Worm (Caenorhabditis elegans): ENCODE measurements around the gene F59F5.3.
A peak's percentile ranks its signal among the peaks of the same experiment; 100 is the strongest.

The F59F5.3 gene

DNA sequence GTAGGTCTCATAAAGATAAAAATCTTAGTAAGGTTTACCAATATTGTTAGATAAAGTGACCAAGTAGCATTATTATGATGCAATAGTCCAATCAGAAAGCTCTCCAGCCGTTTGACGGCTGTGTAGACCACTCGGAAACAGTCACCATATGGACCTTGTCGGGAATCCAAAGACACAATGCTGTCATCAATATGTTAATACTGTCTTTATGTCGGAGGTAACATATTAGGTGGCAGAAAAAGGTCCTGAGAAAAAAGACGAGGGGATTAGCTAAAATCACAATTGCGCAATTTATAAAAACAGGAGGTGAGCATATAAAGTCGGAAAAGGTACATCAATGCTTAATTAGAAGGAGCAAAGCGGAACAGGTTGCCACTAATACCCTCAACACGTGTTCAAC is 34.2 kb downstream of the F59F5.3 start:
- no peak for TF ChIP-seq nhr-28 (tag; optimal IDR thresholded peaks at IDR 0.05)
- no peak for TF ChIP-seq lin-15B (tag; optimal IDR thresholded peaks at IDR 0.05)
- TF ChIP-seq lsy-12 (tag; optimal IDR thresholded peaks at IDR 0.05) = no peak
- TF ChIP-seq ztf-4 (tag; optimal IDR thresholded peaks at IDR 0.05) = no peak
- no peak for TF ChIP-seq ama-1 (optimal IDR thresholded peaks at IDR 0.05)
- no peak for TF ChIP-seq tbx-2 (tag; optimal IDR thresholded peaks at IDR 0.05)
- no peak for TF ChIP-seq skn-1 (tag; optimal IDR thresholded peaks at IDR 0.05)
- no peak for TF ChIP-seq zag-1 (tag; optimal IDR thresholded peaks at IDR 0.05)
- no peak for TF ChIP-seq nhr-12 (tag; optimal IDR thresholded peaks at IDR 0.05)
- TF ChIP-seq fkh-2 (tag; optimal IDR thresholded peaks at IDR 0.05) = no peak
- no peak for TF ChIP-seq pqm-1 (tag; optimal IDR thresholded peaks at IDR 0.05)
- TF ChIP-seq nhr-237 (tag; optimal IDR thresholded peaks at IDR 0.05) = no peak
- TF ChIP-seq elt-1 (tag; optimal IDR thresholded peaks at IDR 0.05) = no peak
- no peak for TF ChIP-seq unc-62 (GFP tag; optimal IDR thresholded peaks at IDR 0.05)
- TF ChIP-seq nhr-43 (tag; optimal IDR thresholded peaks at IDR 0.05; ENCODE audit: poor library complexity, severe bottlenecking) = no peak
- TF ChIP-seq snpc-4 (tag; optimal IDR thresholded peaks at IDR 0.05) = no peak
- no peak for TF ChIP-seq unc-39 (tag; optimal IDR thresholded peaks at IDR 0.05)

DNA sequence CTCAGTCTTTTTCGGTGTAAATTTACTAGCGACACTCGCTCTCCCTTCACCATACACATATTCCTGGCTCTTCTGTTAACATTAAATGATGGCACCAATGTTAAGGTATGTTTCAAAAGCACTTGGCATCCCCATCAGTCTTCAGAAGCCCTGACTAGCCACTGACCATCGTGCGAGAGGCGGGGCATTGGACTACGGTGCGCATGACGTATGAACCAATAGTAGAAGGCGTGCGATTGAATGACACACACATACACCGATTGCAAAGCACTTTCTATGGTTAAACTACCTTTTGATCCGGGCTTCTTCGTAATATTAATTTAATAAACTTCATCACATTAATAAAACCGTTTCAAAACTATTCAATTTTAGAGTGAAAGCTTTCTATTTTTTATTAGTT is 37.0 kb downstream of the F59F5.3 start:
- TF ChIP-seq nfya-1 (tag; optimal IDR thresholded peaks at IDR 0.05; ENCODE audit: insufficient read depth) = peak; percentile 95
- no peak for TF ChIP-seq nhr-23 (tag; optimal IDR thresholded peaks at IDR 0.05)
- TF ChIP-seq fkh-2 (tag; optimal IDR thresholded peaks at IDR 0.05) = no peak
- no peak for TF ChIP-seq nhr-25 (tag; optimal IDR thresholded peaks at IDR 0.05)
- no peak for TF ChIP-seq nhr-28 (tag; optimal IDR thresholded peaks at IDR 0.05)
- no peak for TF ChIP-seq egl-5 (tag; optimal IDR thresholded peaks at IDR 0.05)
- no peak for TF ChIP-seq hmg-11 (tag; optimal IDR thresholded peaks at IDR 0.05)
- no peak for TF ChIP-seq sea-2 (GFP tag; optimal IDR thresholded peaks at IDR 0.05)

DNA sequence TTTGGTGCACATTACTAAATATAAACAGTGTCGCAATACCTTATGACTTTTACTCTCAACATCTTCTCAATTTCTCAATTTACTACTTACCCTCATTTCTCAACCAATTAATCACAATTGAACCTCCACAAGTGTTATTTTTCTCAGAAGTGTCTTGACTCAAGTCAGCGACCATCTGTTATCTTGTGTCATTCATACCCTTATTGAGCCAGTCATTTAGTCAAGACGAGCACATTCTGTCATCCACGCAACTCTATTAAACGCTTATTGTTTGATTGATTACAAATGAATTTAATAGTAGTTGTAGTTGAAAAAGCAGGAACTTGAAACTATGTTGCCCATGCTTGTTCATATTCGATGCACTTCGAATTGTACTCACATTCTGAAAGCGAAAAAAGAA is 38.8 kb downstream of the F59F5.3 start:
- TF ChIP-seq nfya-1 (tag; optimal IDR thresholded peaks at IDR 0.05; ENCODE audit: insufficient read depth) (no peak), egl-5 (tag; optimal IDR thresholded peaks at IDR 0.05) (no peak), fkh-2 (tag; optimal IDR thresholded peaks at IDR 0.05) (no peak), mdl-1 (tag; optimal IDR thresholded peaks at IDR 0.05) (no peak), ama-1 (optimal IDR thresholded peaks at IDR 0.05) (no peak)

DNA sequence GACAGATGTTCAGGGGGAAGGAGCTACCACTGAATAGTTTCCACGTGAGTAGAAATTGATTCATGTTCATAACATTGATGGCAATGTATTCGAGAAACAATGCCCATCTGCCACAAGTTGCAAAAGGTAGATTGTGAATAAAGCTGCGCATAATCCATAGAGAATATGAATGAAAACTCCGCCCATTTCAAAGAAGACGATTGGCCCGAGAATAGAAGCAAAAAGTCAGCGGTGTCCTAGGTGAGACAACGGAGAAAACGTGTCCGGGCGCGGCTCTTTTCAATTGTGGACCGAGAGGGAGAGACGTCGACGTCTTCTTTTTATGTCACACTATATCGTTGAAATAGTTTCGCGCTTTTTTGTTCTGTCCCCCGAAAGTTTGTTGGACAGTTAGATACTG is 42.6 kb downstream of the F59F5.3 start, which contains the start of gene vab-3:
vab-3 (plus strand) TSS at position 301 of the 400 bp plus-strand sequence.
- TF ChIP-seq nfya-1 (tag; optimal IDR thresholded peaks at IDR 0.05; ENCODE audit: insufficient read depth) = peak; percentile 12
- no peak for TF ChIP-seq lin-15B (tag; optimal IDR thresholded peaks at IDR 0.05)

DNA sequence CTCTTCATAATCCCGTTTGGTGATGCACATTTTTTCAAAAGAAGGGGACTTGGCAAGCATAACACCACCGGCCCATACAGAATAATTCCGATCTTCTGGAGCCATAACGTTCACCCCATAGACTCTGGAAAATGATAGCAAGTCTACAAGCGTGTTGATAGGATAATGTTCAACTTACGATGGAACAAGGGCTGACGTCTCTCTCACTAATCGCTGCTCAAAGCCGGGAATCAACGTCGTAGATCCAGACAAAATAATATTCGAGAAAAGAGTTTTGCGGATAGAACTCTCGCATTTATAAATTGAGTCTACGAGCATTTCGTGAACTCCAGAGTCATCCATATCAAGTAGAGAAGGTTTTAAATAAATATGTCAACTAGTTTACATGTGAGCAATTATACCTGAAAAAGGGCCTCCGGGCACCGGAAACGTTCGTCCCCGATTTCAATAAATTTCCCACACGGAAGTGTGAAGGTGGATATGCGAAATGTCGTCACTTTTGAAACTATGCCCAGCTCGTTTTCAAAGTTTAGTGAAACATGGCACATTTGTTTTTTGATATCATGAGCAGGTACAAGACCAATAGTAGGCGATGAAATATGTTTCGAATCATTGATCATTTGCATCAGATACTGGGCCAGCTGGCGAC is 50.2 kb downstream of the F59F5.3 start:
- TF ChIP-seq ama-1 (optimal IDR thresholded peaks at IDR 0.05) (no peak), nhr-23 (tag; optimal IDR thresholded peaks at IDR 0.05) (no peak), egl-5 (tag; optimal IDR thresholded peaks at IDR 0.05) (no peak), lsy-12 (tag; optimal IDR thresholded peaks at IDR 0.05) (no peak), snpc-4 (tag; optimal IDR thresholded peaks at IDR 0.05) (no peak), pqm-1 (tag; optimal IDR thresholded peaks at IDR 0.05) (no peak), nfya-1 (tag; optimal IDR thresholded peaks at IDR 0.05; ENCODE audit: insufficient read depth) (no peak), fos-1 (tag; optimal IDR thresholded peaks at IDR 0.05) (no peak), hmg-11 (tag; optimal IDR thresholded peaks at IDR 0.05) (no peak), fkh-2 (tag; optimal IDR thresholded peaks at IDR 0.05) (no peak), sea-2 (GFP tag; optimal IDR thresholded peaks at IDR 0.05) (no peak), fkh-10 (GFP tag; optimal IDR thresholded peaks at IDR 0.05) (no peak), zag-1 (tag; optimal IDR thresholded peaks at IDR 0.05) (no peak), pha-4 (tag; optimal IDR thresholded peaks at IDR 0.05) (no peak), ceh-16 (tag; optimal IDR thresholded peaks at IDR 0.05) (no peak), tbx-2 (tag; optimal IDR thresholded peaks at IDR 0.05) (no peak), elt-2 (tag; optimal IDR thresholded peaks at IDR 0.05) (no peak), mml-1 (tag; optimal IDR thresholded peaks at IDR 0.05) (no peak), skn-1 (tag; optimal IDR thresholded peaks at IDR 0.05) (no peak)

DNA sequence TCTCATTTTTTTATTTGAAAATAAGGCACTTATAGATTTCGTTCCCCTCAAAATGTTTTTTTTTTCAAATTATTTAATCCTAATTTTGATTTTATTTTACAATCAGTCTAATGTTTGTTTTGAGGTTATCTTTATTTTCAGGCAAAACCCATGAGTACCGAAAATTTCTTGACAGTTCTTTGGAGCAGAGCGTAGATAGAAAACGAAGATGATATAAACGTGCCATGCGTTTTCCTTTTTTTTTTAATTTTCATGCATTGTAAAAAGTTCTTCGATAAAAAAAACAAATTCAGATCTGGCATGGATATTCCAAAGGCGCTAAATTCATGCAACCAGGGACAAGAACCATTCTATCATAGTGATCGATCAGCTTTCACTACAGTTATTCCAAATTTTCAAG is 51.2 kb downstream of the F59F5.3 start, which contains the start of gene C33D3.5:
C33D3.5 (plus strand) TSS at position 301 of the 400 bp plus-strand sequence.
- TF ChIP-seq elt-3 (tag; optimal IDR thresholded peaks at IDR 0.05) (no peak), pha-4 (tag; optimal IDR thresholded peaks at IDR 0.05) (no peak), nhr-237 (tag; optimal IDR thresholded peaks at IDR 0.05) (no peak), ceh-82 (tag; optimal IDR thresholded peaks at IDR 0.05) (no peak), skn-1 (tag; optimal IDR thresholded peaks at IDR 0.05) (no peak), sea-2 (GFP tag; optimal IDR thresholded peaks at IDR 0.05) (no peak)

All from whole organism, L3 larva.